Fruit fly (Drosophila melanogaster) whole organism: ENCODE results near the gene Cyp313a4.

ENCODE experiments used
- CG8478 ChIP-seq: fragments of >200 bp; optimal IDR thresholded peaks from 2 replicates; lab custom pipeline; 2018; ENCODE audit warnings: inconsistent platforms
- Dll ChIP-seq: fragments of >200 bp; optimal IDR thresholded peaks from 2 replicates; lab custom pipeline; 2017
- EcR ChIP-seq, 2 experiments: fragments of >200 bp; optimal IDR thresholded peaks; 2 replicates each; lab custom pipeline; 2017; ENCODE audit warnings: missing biosample characterization in 2 of 2, missing genetic modification characterization in 2 of 2, missing genetic modification reagents in 2 of 2
- pan ChIP-seq: fragments of >200 bp; optimal IDR thresholded peaks from 2 replicates; lab custom pipeline; 2017
- psq ChIP-seq: fragments of >200 bp; optimal IDR thresholded peaks from 2 replicates; lab custom pipeline; 2017
- usp ChIP-seq: fragments of >200 bp; optimal IDR thresholded peaks from 2 replicates; lab custom pipeline; 2017; ENCODE audit warnings: missing biosample characterization, missing genetic modification characterization, mixed read lengths

Gene Cyp313a4

dm6 chr3R:12694742-12695141, 13.6 kb upstream of the Cyp313a4 start, which contains the start of the genes CG14391 and NijC:
Gene CG14391 (minus strand): TSS chr3R:12694842.
Gene NijC (plus strand): TSS chr3R:12695129.
- TF ChIP-seq EcR (GFP tag; optimal IDR thresholded peaks at IDR 0.05; lab: Kevin White, UChicago) (no peak), pan (lab: Kevin White, UChicago) (no peak), CG8478 (lab: Kevin White, UChicago) (no peak), usp (GFP tag; lab: Kevin White, UChicago) (no peak), psq (lab: Kevin White, UChicago) (no peak), Dll (lab: Kevin White, UChicago) (no peak)

- TF ChIP-seq pan (lab: Kevin White, UChicago) (no peak), Dll (lab: Kevin White, UChicago) (no peak), usp (GFP tag; lab: Kevin White, UChicago) (no peak), EcR (GFP tag; optimal IDR thresholded peaks at IDR 0.05; lab: Kevin White, UChicago) (no peak), psq (lab: Kevin White, UChicago) (no peak), CG8478 (lab: Kevin White, UChicago) (no peak)
These were observed 11.3 kb upstream of the Cyp313a4 start, which contains the start of gene CG31347 for dm6 chr3R:12692497-12692896. Gene CG31347 (minus strand): TSS chr3R:12692597.

dm6 chr3R:12691422-12692101, 10.4 kb upstream of the Cyp313a4 start, which contains the start of gene Arp1:
Gene Arp1 (plus strand): TSS chr3R:12691743.
- TF ChIP-seq EcR (GFP tag; optimal IDR thresholded peaks at IDR 0.05; lab: Kevin White, UChicago): no peak
- no peak for TF ChIP-seq psq (lab: Kevin White, UChicago)
- TF ChIP-seq CG8478 (lab: Kevin White, UChicago): no peak
- TF ChIP-seq pan (lab: Kevin White, UChicago): no peak
- TF ChIP-seq Dll (lab: Kevin White, UChicago): no peak

dm6 chr3R:12688672-12689417, 7.7 kb upstream of the Cyp313a4 start, which contains the start of gene kar:
Gene kar (minus strand): TSS chr3R:12689367.
- TF ChIP-seq CG8478 (lab: Kevin White, UChicago): no peak
- no peak for TF ChIP-seq psq (lab: Kevin White, UChicago)
- TF ChIP-seq Dll (lab: Kevin White, UChicago): no peak
- TF ChIP-seq usp (GFP tag; lab: Kevin White, UChicago): no peak
- no peak for TF ChIP-seq EcR (GFP tag; optimal IDR thresholded peaks at IDR 0.05; lab: Kevin White, UChicago)
- TF ChIP-seq pan (lab: Kevin White, UChicago): no peak

- TF ChIP-seq usp (GFP tag; lab: Kevin White, UChicago) (no peak), EcR (GFP tag; optimal IDR thresholded peaks at IDR 0.05; lab: Kevin White, UChicago) (no peak), psq (lab: Kevin White, UChicago) (no peak), Dll (lab: Kevin White, UChicago) (no peak), pan (lab: Kevin White, UChicago) (no peak), CG8478 (lab: Kevin White, UChicago) (no peak)
These were observed 6.9 kb upstream of the Cyp313a4 start for dm6 chr3R:12688116-12688515.

dm6 chr3R:12685290-12685689, 4.1 kb upstream of the Cyp313a4 start:
- TF ChIP-seq usp (GFP tag; lab: Kevin White, UChicago): no peak
- TF ChIP-seq CG8478 (lab: Kevin White, UChicago): no peak

- TF ChIP-seq EcR (GFP tag; optimal IDR thresholded peaks at IDR 0.05; lab: Kevin White, UChicago) (no peak), psq (lab: Kevin White, UChicago) (no peak), usp (GFP tag; lab: Kevin White, UChicago) (no peak), Dll (lab: Kevin White, UChicago) (no peak), pan (lab: Kevin White, UChicago) (no peak), CG8478 (lab: Kevin White, UChicago) (no peak)
These were observed 2.3 kb downstream of the Cyp313a4 start, which contains the start of gene mbo for dm6 chr3R:12678850-12679249. Gene mbo (minus strand): TSS chr3R:12679052.

- no peak for TF ChIP-seq psq (lab: Kevin White, UChicago)
- no peak for TF ChIP-seq usp (GFP tag; lab: Kevin White, UChicago)
- no peak for TF ChIP-seq pan (lab: Kevin White, UChicago)
- no peak for TF ChIP-seq Dll (lab: Kevin White, UChicago)
- no peak for TF ChIP-seq CG8478 (lab: Kevin White, UChicago)
- no peak for TF ChIP-seq EcR (GFP tag; optimal IDR thresholded peaks at IDR 0.05; lab: Kevin White, UChicago)
These were observed 5.0 kb downstream of the Cyp313a4 start, which contains the start of gene CG43630 for dm6 chr3R:12676160-12676559. Gene CG43630 (minus strand): TSS chr3R:12676260.

- TF ChIP-seq psq (lab: Kevin White, UChicago) (no peak), Dll (lab: Kevin White, UChicago) (no peak), pan (lab: Kevin White, UChicago) (no peak), CG8478 (lab: Kevin White, UChicago) (no peak), EcR (GFP tag; optimal IDR thresholded peaks at IDR 0.05; lab: Kevin White, UChicago) (no peak), usp (GFP tag; lab: Kevin White, UChicago) (no peak)
These were observed 7.0 kb downstream of the Cyp313a4 start, which contains the start of gene Gnmt for dm6 chr3R:12674041-12674623. Gene Gnmt (plus strand): TSS chr3R:12674608.

dm6 chr3R:12666206-12666834, 14.9 kb downstream of the Cyp313a4 start:
- TF ChIP-seq EcR (GFP tag; optimal IDR thresholded peaks at IDR 0.05; lab: Kevin White, UChicago) (no peak), Dll (lab: Kevin White, UChicago) (no peak), usp (GFP tag; lab: Kevin White, UChicago) (no peak), psq (lab: Kevin White, UChicago) (no peak), CG8478 (lab: Kevin White, UChicago) (no peak), pan (lab: Kevin White, UChicago) (no peak)
